Fruit fly (Drosophila melanogaster) whole organism, embryonic: ENCODE measurements around the gene CG33702.

Experiments used
- Antp ChIP-seq: fragments of 200-800 bp; sonication (Bioruptor generic); optimal IDR thresholded peaks from 3 replicates; lab custom pipeline; 2016; ENCODE audit warnings: missing biosample characterization, missing genetic modification characterization
- Blimp-1 ChIP-seq: fragments of 200-800 bp; sonication (Bioruptor generic); optimal IDR thresholded peaks from 3 replicates; lab custom pipeline; 2018; ENCODE audit warnings: missing biosample characterization, missing genetic modification characterization, mild to moderate bottlenecking, moderate library complexity, missing genetic modification reagents
- CG12744 ChIP-seq: fragments of 200-800 bp; sonication (Bioruptor generic); optimal IDR thresholded peaks from 2 replicates; lab custom pipeline; 2016; ENCODE audit warnings: missing biosample characterization, missing genetic modification characterization
- CG12769 ChIP-seq: fragments of 200-800 bp; sonication (Bioruptor generic); optimal IDR thresholded peaks from 2 replicates; lab custom pipeline; 2019; ENCODE audit warnings: missing biosample characterization, mild to moderate bottlenecking, missing genetic modification characterization, moderate library complexity
- CG13424 ChIP-seq: fragments of 200-800 bp; sonication (Bioruptor generic); optimal IDR thresholded peaks from 2 replicates; lab custom pipeline; 2019; ENCODE audit warnings: missing biosample characterization, mild to moderate bottlenecking, missing genetic modification characterization, moderate library complexity
- CG15011 ChIP-seq: fragments of 200-800 bp; sonication (Bioruptor generic); optimal IDR thresholded peaks from 3 replicates; lab custom pipeline; 2018; ENCODE audit warnings: missing biosample characterization, mild to moderate bottlenecking, missing genetic modification characterization
- CG17359 ChIP-seq: fragments of 200-800 bp; sonication (Bioruptor generic); optimal IDR thresholded peaks from 3 replicates; lab custom pipeline; 2018; ENCODE audit warnings: missing biosample characterization, mild to moderate bottlenecking, missing genetic modification characterization, moderate library complexity
- CG17385 ChIP-seq: fragments of 200-800 bp; sonication (Bioruptor generic); optimal IDR thresholded peaks from 3 replicates; lab custom pipeline; 2018; ENCODE audit warnings: missing biosample characterization, mild to moderate bottlenecking, missing genetic modification characterization
- CG18262 ChIP-seq: fragments of 200-800 bp; optimal IDR thresholded peaks from 3 replicates; lab custom pipeline; 2019; ENCODE audit warnings: missing biosample characterization, mild to moderate bottlenecking, missing genetic modification characterization, moderate library complexity
- CG18476 ChIP-seq: fragments of 200-800 bp; sonication (Bioruptor generic); optimal IDR thresholded peaks from 2 replicates; lab custom pipeline; 2016; ENCODE audit warnings: missing biosample characterization, mild to moderate bottlenecking, missing genetic modification characterization
- CG6854 ChIP-seq: fragments of 200-800 bp; sonication (Bioruptor generic); optimal IDR thresholded peaks from 3 replicates; lab custom pipeline; 2017; ENCODE audit warnings: missing biosample characterization, mild to moderate bottlenecking, missing genetic modification characterization
- CG7372 ChIP-seq: fragments of 200-800 bp; sonication (Bioruptor generic); IDR thresholded peaks from 2 replicates; pipeline ENCODE4 v1.3.6; 2022; ENCODE audit warnings: missing biosample characterization, missing genetic modification characterization
- CG9817 ChIP-seq: fragments of 200-800 bp; sonication (Bioruptor generic); optimal IDR thresholded peaks from 2 replicates; lab custom pipeline; 2018; ENCODE audit warnings: missing biosample characterization, mild to moderate bottlenecking, missing genetic modification characterization, moderate library complexity
- CG9876 ChIP-seq: fragments of 200-800 bp; sonication (Bioruptor generic); optimal IDR thresholded peaks from 2 replicates; lab custom pipeline; 2016; ENCODE audit warnings: missing biosample characterization, missing genetic modification characterization
- CHES-1-like ChIP-seq: fragments of 200-800 bp; sonication (Bioruptor generic); optimal IDR thresholded peaks from 2 replicates; lab custom pipeline; 2016; ENCODE audit warnings: missing biosample characterization, missing genetic modification characterization
- HmgD ChIP-seq: fragments of 200-800 bp; sonication (Bioruptor generic); optimal IDR thresholded peaks from 3 replicates; lab custom pipeline; 2016; ENCODE audit warnings: missing biosample characterization, missing genetic modification characterization
- Max ChIP-seq: fragments of 200-800 bp; sonication (Bioruptor generic); optimal IDR thresholded peaks from 2 replicates; lab custom pipeline; 2016; ENCODE audit warnings: missing biosample characterization, mild to moderate bottlenecking, missing genetic modification characterization
- Med ChIP-seq: fragments of 200-800 bp; sonication (Bioruptor generic); peaks from one replicate; lab custom pipeline; 2016; ENCODE audit warnings: missing biosample characterization, missing genetic modification characterization, mild to moderate bottlenecking, inconsistent platforms, moderate library complexity
- NfI ChIP-seq: fragments of 200-800 bp; sonication (Bioruptor generic); optimal IDR thresholded peaks from 3 replicates; lab custom pipeline; 2018; ENCODE audit warnings: missing biosample characterization, mild to moderate bottlenecking, missing genetic modification characterization, moderate library complexity
- Pdp1 ChIP-seq, 2 experiments: fragments of 200-800 bp; sonication (Bioruptor generic); optimal IDR thresholded peaks; 3 replicates each; lab custom pipeline; 2016; ENCODE audit warnings: missing biosample characterization in 2 of 2, missing genetic modification characterization in 2 of 2, mild to moderate bottlenecking in 1 of 2, moderate library complexity in 1 of 2
- Sry-β ChIP-seq: fragments of 200-800 bp; sonication (Bioruptor generic); optimal IDR thresholded peaks from 2 replicates; lab custom pipeline; 2018; ENCODE audit warnings: missing biosample characterization, mild to moderate bottlenecking, missing genetic modification characterization, moderate library complexity
- TFAM ChIP-seq: fragments of 200-800 bp; sonication (Bioruptor generic); optimal IDR thresholded peaks from 2 replicates; lab custom pipeline; 2017; ENCODE audit warnings: missing biosample characterization, missing genetic modification characterization, inconsistent platforms
- Xrp1 ChIP-seq: fragments of 200-800 bp; sonication (Bioruptor generic); IDR thresholded peaks from 2 replicates; pipeline ENCODE4 v1.3.6; 2022; ENCODE audit warnings: missing biosample characterization, missing genetic modification characterization
- ab ChIP-seq: fragments of 200-800 bp; sonication (Bioruptor generic); optimal IDR thresholded peaks from 2 replicates; lab custom pipeline; 2016; ENCODE audit warnings: missing biosample characterization, missing genetic modification characterization
- ap ChIP-seq: fragments of 200-800 bp; sonication (Bioruptor generic); IDR thresholded peaks from 2 replicates; pipeline ENCODE4 v1.3.6; 2022; ENCODE audit warnings: missing biosample characterization, missing genetic modification characterization
- ash1 ChIP-seq: fragments of 200-800 bp; sonication (Bioruptor generic); optimal IDR thresholded peaks from 2 replicates; lab custom pipeline; 2018; ENCODE audit warnings: missing biosample characterization, mild to moderate bottlenecking, missing genetic modification characterization
- cg ChIP-seq: fragments of 200-800 bp; sonication (Bioruptor generic); optimal IDR thresholded peaks from 3 replicates; lab custom pipeline; 2019; ENCODE audit warnings: missing biosample characterization, mild to moderate bottlenecking, missing genetic modification characterization, moderate library complexity
- chinmo ChIP-seq: fragments of 200-800 bp; sonication (Bioruptor generic); IDR thresholded peaks from 4 replicates; pipeline ENCODE4 v1.3.6; 2022; ENCODE audit warnings: missing biosample characterization, missing genetic modification characterization; ENCODE audit not compliant: partially characterized antibody
- da ChIP-seq: fragments of 200-800 bp; sonication (Bioruptor generic); optimal IDR thresholded peaks from 2 replicates; lab custom pipeline; 2016; ENCODE audit warnings: missing biosample characterization, missing genetic modification characterization
- dimm ChIP-seq: fragments of 200-800 bp; sonication (Bioruptor generic); IDR thresholded peaks from 2 replicates; pipeline ENCODE4 v1.3.6; 2022; ENCODE audit warnings: missing biosample characterization, missing genetic modification characterization
- esg ChIP-seq: fragments of 200-800 bp; sonication (Bioruptor generic); conservative IDR thresholded peaks from 2 replicates; pipeline ENCODE4 v1.3.6; 2022; ENCODE audit warnings: missing biosample characterization, missing genetic modification characterization
- exex ChIP-seq: fragments of 200-800 bp; sonication (Bioruptor generic); optimal IDR thresholded peaks from 4 replicates; lab custom pipeline; 2018; ENCODE audit warnings: missing biosample characterization, mild to moderate bottlenecking, missing genetic modification characterization, moderate library complexity
- hkb ChIP-seq, 2 experiments: fragments of 200-800 bp in 1 of 2; fragments of >200 bp in 1 of 2; sonication (Bioruptor generic) in 1 of 2; IDR thresholded peaks in 1 of 2; optimal IDR thresholded peaks in 1 of 2; 2 replicates each; pipeline versions ENCODE4 v1.3.6 to Lab custom; 2017 to 2022; ENCODE audit warnings: missing biosample characterization in 1 of 2, missing genetic modification characterization in 1 of 2
- nmo ChIP-seq: fragments of 200-800 bp; sonication (Bioruptor generic); optimal IDR thresholded peaks from 2 replicates; lab custom pipeline; 2018; ENCODE audit warnings: missing biosample characterization, mild to moderate bottlenecking, missing genetic modification characterization, moderate library complexity
- pho ChIP-seq: fragments of 200-800 bp; sonication (Bioruptor generic); optimal IDR thresholded peaks from 2 replicates; lab custom pipeline; 2016; ENCODE audit warnings: missing biosample characterization, missing genetic modification characterization
- pum ChIP-seq: fragments of 200-800 bp; sonication (Bioruptor generic); optimal IDR thresholded peaks from 2 replicates; lab custom pipeline; 2016; ENCODE audit warnings: missing biosample characterization, missing genetic modification characterization
- ro ChIP-seq: fragments of 200-800 bp; sonication (Bioruptor generic); IDR thresholded peaks from 2 replicates; pipeline ENCODE4 v1.3.6; 2022; ENCODE audit warnings: missing biosample characterization, missing genetic modification characterization
- sd ChIP-seq: fragments of 200-800 bp; sonication (Bioruptor generic); optimal IDR thresholded peaks from 3 replicates; lab custom pipeline; 2018; ENCODE audit warnings: missing biosample characterization, mild to moderate bottlenecking, missing genetic modification characterization, moderate library complexity
- sim ChIP-seq: fragments of 200-800 bp; sonication (Bioruptor generic); IDR thresholded peaks from 2 replicates; pipeline ENCODE4 v1.3.6; 2022; ENCODE audit warnings: missing biosample characterization, missing genetic modification characterization
- slou ChIP-seq: fragments of 200-800 bp; sonication (Bioruptor generic); optimal IDR thresholded peaks from 3 replicates; lab custom pipeline; 2016; ENCODE audit warnings: missing biosample characterization, missing genetic modification characterization
- toy ChIP-seq: fragments of 200-800 bp; sonication (Bioruptor generic); IDR thresholded peaks from 2 replicates; pipeline ENCODE4 v1.3.6; 2022; ENCODE audit warnings: missing biosample characterization, missing genetic modification characterization
- tup ChIP-seq: fragments of 200-800 bp; sonication (Bioruptor generic); optimal IDR thresholded peaks from 2 replicates; lab custom pipeline; 2016; ENCODE audit warnings: missing biosample characterization, mild to moderate bottlenecking, missing genetic modification characterization, moderate library complexity
- tx ChIP-seq: fragments of 200-800 bp; sonication (Bioruptor generic); optimal IDR thresholded peaks from 2 replicates; lab custom pipeline; 2016; ENCODE audit warnings: missing biosample characterization, missing genetic modification characterization
- unc-4 ChIP-seq: fragments of 200-800 bp; sonication (Bioruptor generic); IDR thresholded peaks from 2 replicates; pipeline ENCODE4 v1.3.6; 2022; ENCODE audit warnings: missing biosample characterization, missing genetic modification characterization; ENCODE audit not compliant: partially characterized antibody
- z ChIP-seq: fragments of 200-800 bp; sonication (Bioruptor generic); IDR thresholded peaks from 3 replicates; pipeline ENCODE4 v1.3.6; 2022; ENCODE audit warnings: missing biosample characterization, missing genetic modification characterization
- zfh2 ChIP-seq: fragments of 200-800 bp; sonication (Bioruptor generic); optimal IDR thresholded peaks from 2 replicates; lab custom pipeline; 2016; ENCODE audit warnings: missing biosample characterization, missing genetic modification characterization

The CG33702 gene

DNA sequence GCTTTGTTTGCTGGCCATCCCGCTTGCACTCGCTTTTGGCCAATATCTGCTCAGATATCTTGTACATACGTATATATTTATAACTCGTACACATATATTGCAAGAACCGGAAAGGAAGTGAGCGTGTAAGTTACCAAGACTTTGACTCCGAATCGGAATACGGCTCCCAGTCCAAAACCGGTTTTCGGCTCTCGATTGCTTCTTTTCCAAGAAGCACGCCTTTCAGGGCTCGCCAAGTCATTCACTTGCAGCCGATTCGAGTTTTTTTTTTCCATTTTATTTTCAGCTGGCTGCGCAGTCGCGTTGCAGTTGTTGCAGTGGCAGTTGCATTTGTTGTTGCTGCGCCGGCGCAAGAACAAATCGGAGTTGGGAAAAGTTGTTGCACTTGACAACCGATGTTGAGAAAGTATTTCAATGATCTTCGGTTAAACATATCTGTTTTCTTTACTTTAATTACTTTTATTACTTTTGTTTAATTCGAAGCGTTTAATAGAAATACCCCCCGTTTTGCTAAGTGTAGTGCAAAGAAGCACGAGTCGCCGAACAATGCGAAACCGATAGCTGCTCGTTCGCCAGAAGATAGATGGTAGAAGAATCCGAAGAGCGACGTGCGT is 36.6 kb upstream of the CG33702 start (continued):
- TF ChIP-seq Sry-β (GFP tag; lab: Kevin White, UChicago) (no peak), unc-4 (GFP tag; lab: Robert Waterston, UW) (no peak), TFAM (GFP tag; lab: Kevin White, UChicago) (no peak), ro (no peak), z (GFP tag; lab: Robert Waterston, UW) (no peak), cg (GFP tag; lab: Kevin White, UChicago) (no peak), Antp (GFP tag; lab: Kevin White, UChicago) (no peak), slou (GFP tag; lab: Kevin White, UChicago) (no peak), CG18262 (tag; lab: Kevin White, UChicago) (peak; percentile 15)

DNA sequence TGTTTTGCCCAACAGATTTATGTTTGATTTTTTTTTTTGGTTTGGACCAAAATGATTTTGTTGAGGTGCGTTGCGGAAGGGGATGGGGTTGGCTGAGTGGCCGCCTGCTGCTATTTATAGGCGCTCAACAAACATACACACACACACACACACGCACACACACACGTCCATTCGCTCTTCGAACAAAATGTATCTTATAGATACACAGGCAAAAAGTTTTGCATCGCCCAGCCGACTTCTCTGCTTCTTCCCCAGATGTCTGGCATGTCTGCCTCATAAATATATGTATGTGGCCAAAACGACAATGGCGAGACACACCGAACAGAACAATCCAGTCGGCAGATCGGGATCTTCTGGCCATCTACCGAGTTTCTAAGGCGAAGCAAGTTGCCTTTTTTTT is 35.6 kb upstream of the CG33702 start:
- no peak for TF ChIP-seq HmgD (GFP tag; lab: Kevin White, UChicago)
- peak; percentile 31 for TF ChIP-seq cg (GFP tag; lab: Kevin White, UChicago)
- TF ChIP-seq CG6854 (GFP tag; lab: Kevin White, UChicago) = no peak
- TF ChIP-seq sd (tag; lab: Kevin White, UChicago) = no peak
- no peak for TF ChIP-seq Xrp1
- 0 out of 4 replicates have a peak, but pooled peaks have one; percentile 61 for TF ChIP-seq chinmo (GFP tag; lab: Robert Waterston, UW)
- TF ChIP-seq Med (GFP tag; lab: Kevin White, UChicago) = peak; percentile 34
- TF ChIP-seq exex (tag; lab: Kevin White, UChicago) = no peak
- TF ChIP-seq CG12769 = peak; percentile 53
- no peak for TF ChIP-seq CG12744 (GFP tag; lab: Kevin White, UChicago)
- TF ChIP-seq CG17385 (GFP tag; lab: Kevin White, UChicago) = peak; percentile 26
- TF ChIP-seq CG7372 (GFP tag; lab: Robert Waterston, UW) = no peak
- no peak for TF ChIP-seq da
- TF ChIP-seq, all 482 proteins: peak for 5

DNA sequence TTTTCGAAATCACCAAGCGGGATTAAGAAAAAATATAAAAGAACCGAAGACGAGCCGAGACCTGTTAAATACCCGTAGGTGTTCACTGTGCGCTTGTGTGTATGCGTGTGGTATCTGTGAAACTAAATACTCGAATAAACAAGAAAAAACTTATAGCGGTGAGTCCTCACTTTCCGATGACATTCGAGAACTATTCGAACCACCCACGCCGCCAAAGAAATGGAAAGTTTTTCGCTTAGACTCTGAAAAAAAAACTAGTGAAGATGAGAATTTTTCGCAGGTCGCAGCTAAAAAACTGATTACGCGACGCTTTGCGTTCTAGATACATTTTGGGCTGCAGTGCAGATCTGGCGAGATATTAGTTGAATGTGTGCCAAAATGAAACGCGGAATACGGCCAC is 34.7 kb upstream of the CG33702 start:
- TF ChIP-seq CHES-1-like (GFP tag; lab: Kevin White, UChicago) (no peak), ap (no peak), Blimp-1 (GFP tag; lab: Kevin White, UChicago) (peak; percentile 92), hkb (optimal IDR thresholded peaks at IDR 0.05; lab: Kevin White, UChicago) (peak; percentile 66), hkb (GFP tag; IDR thresholded peaks at IDR 0.05; lab: Robert Waterston, UW) (no peak), esg (GFP tag; lab: Robert Waterston, UW) (no peak), toy (GFP tag; lab: Robert Waterston, UW) (no peak), CG15011 (GFP tag; lab: Kevin White, UChicago) (no peak), CG9817 (tag; lab: Kevin White, UChicago) (no peak), tup (no peak), Pdp1 (GFP tag; optimal IDR thresholded peaks at IDR 0.05; lab: Kevin White, UChicago) (peak in 1 of 2 experiments; percentile 7), CG18476 (GFP tag; lab: Kevin White, UChicago) (peak; percentile 40)

DNA sequence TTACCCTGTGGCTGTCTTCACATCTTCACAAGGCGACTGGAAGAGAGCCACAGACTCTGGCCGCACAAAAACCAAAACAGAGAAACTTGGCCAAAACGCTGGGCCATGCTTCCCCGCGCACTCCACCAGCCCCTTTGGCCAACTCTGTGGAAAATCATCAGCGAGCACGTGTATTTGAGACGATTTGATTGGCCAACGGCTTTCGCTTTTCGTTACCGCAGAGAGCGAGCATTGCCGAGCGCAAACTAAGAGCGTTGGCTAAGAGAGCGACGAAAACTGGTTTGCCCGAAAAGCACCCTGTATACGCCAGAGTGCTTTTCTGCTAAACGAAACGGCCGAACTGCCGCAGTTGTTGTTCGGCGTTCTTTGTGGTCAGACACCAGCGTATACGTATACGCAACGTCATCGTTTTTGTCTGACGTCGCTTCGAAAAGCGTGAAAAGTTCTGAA is 33.7 kb upstream of the CG33702 start, which contains the start of gene CG42673:
Gene CG42673, plus strand, starts transcription at position 346 of the 450 bp plus-strand sequence.
- TF ChIP-seq pum (GFP tag; lab: Kevin White, UChicago) = no peak
- no peak for TF ChIP-seq nmo (GFP tag; lab: Kevin White, UChicago)
- no peak for TF ChIP-seq zfh2 (GFP tag; lab: Kevin White, UChicago)
- no peak for TF ChIP-seq ab
- no peak for TF ChIP-seq tx (GFP tag; lab: Kevin White, UChicago)
- peak; percentile 8 for TF ChIP-seq ash1
- no peak for TF ChIP-seq dimm (GFP tag; lab: Robert Waterston, UW)
- peak; percentile 69 for TF ChIP-seq Max
- TF ChIP-seq pho (GFP tag; lab: Kevin White, UChicago) = no peak
- TF ChIP-seq CG13424 = no peak
- no peak for TF ChIP-seq NfI (GFP tag; lab: Kevin White, UChicago)
- TF ChIP-seq CG17359 = no peak
- TF ChIP-seq CG9876 = no peak
- no peak for TF ChIP-seq sim (GFP tag; lab: Robert Waterston, UW)
